Fruit fly (Drosophila melanogaster): Measurements from ENCODE around the gene RacGAP84C.

RacGAP84C gene

DNA sequence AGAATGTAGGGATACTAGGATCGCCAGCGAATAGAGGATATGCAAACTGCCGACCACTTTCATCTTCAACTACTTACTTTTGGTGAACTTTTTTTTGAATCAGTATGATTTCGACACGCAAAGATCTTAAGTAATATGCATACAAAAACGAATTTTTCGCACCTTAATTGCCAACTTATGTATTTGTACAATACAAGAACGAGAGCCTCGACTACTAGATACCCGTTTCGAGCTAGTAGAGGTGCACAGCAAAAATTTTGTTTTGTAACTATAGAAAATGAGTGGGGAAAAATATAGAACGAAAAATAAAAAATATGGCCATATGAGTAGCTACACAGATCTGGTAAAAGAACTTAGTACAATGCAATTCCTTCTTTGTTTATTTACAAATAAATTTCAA, 31.3 kb downstream of the RacGAP84C start, which contains the start of gene CG10029:
CG10029 (minus strand) TSS at position 101 of the 400 bp plus-strand sequence.
- TF ChIP-seq CG8478 (optimal IDR thresholded peaks at IDR 0.05) (no peak), CTCF (optimal IDR thresholded peaks at IDR 0.05) (no peak)

DNA sequence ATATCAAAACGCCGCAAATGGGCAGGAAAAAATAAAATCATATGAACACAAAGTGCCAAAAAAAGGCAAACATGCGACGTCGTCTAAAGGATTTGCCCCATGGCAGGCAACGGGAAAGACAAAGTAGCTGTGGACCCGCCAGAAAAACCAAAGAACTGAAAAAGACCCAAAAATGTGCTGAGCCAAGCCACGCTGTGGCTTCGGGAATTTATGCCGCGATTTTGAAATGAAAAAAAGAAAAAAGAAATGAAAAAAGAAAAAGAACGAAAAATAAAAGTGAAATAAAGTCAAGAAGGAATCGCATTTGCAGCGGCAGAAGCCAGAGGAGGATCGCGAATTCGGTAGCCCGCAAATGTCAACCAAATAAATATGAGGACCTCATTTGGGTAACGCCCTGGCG, 36.8 kb downstream of the RacGAP84C start:
- no peak for TF ChIP-seq CG8478 (optimal IDR thresholded peaks at IDR 0.05)
- no peak for TF ChIP-seq CTCF (optimal IDR thresholded peaks at IDR 0.05)

DNA sequence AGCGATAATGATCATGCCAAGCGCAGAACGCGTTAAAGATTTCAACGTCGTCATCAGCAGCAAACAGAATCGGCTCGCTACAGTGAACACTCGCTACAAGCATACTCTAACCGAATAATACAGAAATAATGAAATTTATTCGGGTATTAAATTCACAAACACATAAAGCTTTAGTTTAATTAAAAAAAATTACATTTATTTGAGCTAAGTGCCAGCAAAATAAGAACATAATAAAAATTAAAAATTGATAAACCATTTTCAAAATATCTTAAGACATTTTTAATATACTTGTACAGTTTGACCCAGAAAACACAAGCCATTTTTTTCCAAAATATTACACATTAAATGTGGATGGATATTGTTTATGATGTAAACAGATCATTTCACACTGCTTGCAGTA, 40.4 kb downstream of the RacGAP84C start:
- TF ChIP-seq CTCF (optimal IDR thresholded peaks at IDR 0.05) (no peak), CG8478 (optimal IDR thresholded peaks at IDR 0.05) (no peak)

DNA sequence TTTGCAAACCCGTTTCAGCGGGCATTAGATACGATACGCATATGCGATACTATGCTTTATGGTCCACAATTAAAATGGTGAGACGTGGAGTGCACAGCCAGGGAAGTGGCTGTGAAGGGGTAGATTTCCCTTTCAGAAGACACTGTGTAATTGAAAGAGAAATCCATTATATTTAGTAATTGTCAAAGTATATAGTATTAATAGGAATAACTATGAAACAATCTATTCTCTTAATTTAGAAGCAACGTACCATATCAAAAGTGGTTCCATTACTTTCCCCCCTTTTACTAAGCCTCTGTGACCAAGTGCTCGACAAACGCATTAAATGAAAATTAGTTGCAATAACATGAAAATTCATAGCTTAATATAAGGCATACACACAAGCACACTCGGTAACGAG, 44.9 kb downstream of the RacGAP84C start:
- no peak for TF ChIP-seq CTCF (optimal IDR thresholded peaks at IDR 0.05)
- TF ChIP-seq CG8478 (optimal IDR thresholded peaks at IDR 0.05) = no peak

DNA sequence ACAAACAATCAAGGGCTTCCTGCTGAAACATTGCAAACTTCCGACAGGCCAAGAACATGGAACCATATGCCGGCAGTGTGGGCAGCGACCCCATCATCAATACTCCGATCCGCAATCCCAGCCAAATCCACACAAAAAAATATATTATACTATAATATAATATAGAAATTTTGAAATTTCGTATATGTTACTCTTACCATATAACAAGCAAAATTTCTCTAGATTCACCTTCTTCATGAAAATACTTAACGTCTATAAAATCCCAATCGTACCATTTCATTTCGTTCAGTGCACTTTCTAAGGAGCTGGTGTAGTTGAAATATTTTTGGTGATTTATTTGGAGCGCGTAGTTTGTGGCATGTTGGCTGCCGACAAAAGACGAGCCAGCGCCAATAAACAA, 48.9 kb downstream of the RacGAP84C start:
- no peak for TF ChIP-seq CTCF (optimal IDR thresholded peaks at IDR 0.05)
- no peak for TF ChIP-seq CG8478 (optimal IDR thresholded peaks at IDR 0.05)

DNA sequence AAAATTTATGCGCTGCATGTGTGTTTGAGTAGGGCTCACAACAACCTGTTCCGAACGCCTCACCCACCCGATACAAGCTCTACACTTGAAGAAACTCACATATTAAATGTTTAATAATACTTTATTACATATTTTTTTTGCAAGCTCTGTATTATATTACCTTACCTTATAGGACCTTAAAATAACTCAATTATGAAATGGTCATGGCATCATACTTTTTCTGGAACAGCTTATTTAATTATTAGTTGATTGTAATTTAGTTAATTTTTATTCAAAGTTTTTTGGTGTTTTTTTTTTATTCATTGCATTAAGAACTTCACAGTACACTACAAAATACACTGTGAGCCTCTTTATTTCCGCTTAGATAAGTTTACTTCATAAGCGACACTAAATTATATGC, 50.7 kb downstream of the RacGAP84C start:
- TF ChIP-seq CG8478 (optimal IDR thresholded peaks at IDR 0.05) (no peak), CTCF (optimal IDR thresholded peaks at IDR 0.05) (no peak)
